Worm (Caenorhabditis elegans) whole organism, L4 larva: ENCODE measurements around the gene flor-1.

ENCODE experiments used
- T20F7.1 ChIP-seq: fragments of 200-800 bp; sonication (Bioruptor generic); optimal IDR thresholded peaks from 2 replicates; lab custom pipeline; 2018; ENCODE audit warnings: mild to moderate bottlenecking, missing genetic modification characterization, missing compliant biosample characterization
- T26A8.4 ChIP-seq: fragments of 200-800 bp; sonication (Bioruptor generic); IDR thresholded peaks from 2 replicates; pipeline ENCODE4 v1.3.6; 2022; ENCODE audit warnings: missing genetic modification characterization, missing compliant biosample characterization
- aha-1 ChIP-seq: fragments of 150-350 bp; peaks from one replicate; lab custom pipeline; 2014; ENCODE audit warnings: missing biosample characterization, missing genetic modification characterization
- attf-4 ChIP-seq: sonication (generic microtip); optimal IDR thresholded peaks from 3 replicates; lab custom pipeline; 2017; ENCODE audit warnings: missing biosample characterization, missing genetic modification characterization
- ceh-20 ChIP-seq: fragments of 200-800 bp; sonication (Bioruptor generic); IDR thresholded peaks from 2 replicates; pipeline ENCODE4 v1.3.6; 2022; ENCODE audit warnings: missing genetic modification reagents, missing genetic modification characterization, missing compliant biosample characterization
- ceh-44 ChIP-seq: fragments of 200-800 bp; sonication (Bioruptor generic); IDR thresholded peaks from 2 replicates; pipeline ENCODE4 v1.3.6; 2022; ENCODE audit warnings: missing genetic modification reagents, missing genetic modification characterization, missing compliant biosample characterization
- ctbp-1 ChIP-seq: fragments of 200-800 bp; sonication (Bioruptor generic); IDR thresholded peaks from 2 replicates; pipeline ENCODE4 v1.3.6; 2022; ENCODE audit warnings: missing genetic modification reagents, missing genetic modification characterization, missing compliant biosample characterization
- daf-16 ChIP-seq, 3 experiments: sonication (generic microtip); optimal IDR thresholded peaks; 2 replicates each; lab custom pipeline; 2016 to 2017; ENCODE audit warnings: missing genetic modification characterization in 3 of 3, missing genetic modification reagents in 3 of 3, mild to moderate bottlenecking in 2 of 3, missing compliant biosample characterization in 2 of 3, missing biosample characterization in 1 of 3, moderate library complexity in 1 of 3
- dmd-8 ChIP-seq: fragments of 200-800 bp; sonication (Bioruptor generic); IDR thresholded peaks from 2 replicates; pipeline ENCODE4 v1.3.6; 2022; ENCODE audit warnings: missing genetic modification characterization, missing compliant biosample characterization
- dmd-9 ChIP-seq: fragments of 200-800 bp; sonication (Bioruptor generic); IDR thresholded peaks from 2 replicates; pipeline ENCODE4 v1.3.6; 2022; ENCODE audit warnings: missing genetic modification reagents, missing genetic modification characterization, missing compliant biosample characterization
- dpl-1 ChIP-seq: fragments of 150-350 bp; optimal IDR thresholded peaks from 2 replicates; lab custom pipeline; 2014; ENCODE audit warnings: missing biosample characterization, missing genetic modification reagents, missing genetic modification characterization
- duxl-1 ChIP-seq: sonication (generic microtip); optimal IDR thresholded peaks from 2 replicates; lab custom pipeline; 2016; ENCODE audit warnings: mild to moderate bottlenecking, missing genetic modification characterization, moderate library complexity, missing compliant biosample characterization; ENCODE audit not compliant: poor library complexity
- dve-1 ChIP-seq: sonication (generic microtip); optimal IDR thresholded peaks from 2 replicates; lab custom pipeline; 2017; ENCODE audit warnings: antibody characterized with exemption, mild to moderate bottlenecking, missing genetic modification characterization, missing compliant biosample characterization; ENCODE audit not compliant: insufficient read depth
- egl-27 ChIP-seq: sonication (generic microtip); optimal IDR thresholded peaks from 3 replicates; lab custom pipeline; 2017; ENCODE audit warnings: missing biosample characterization, missing genetic modification reagents, missing genetic modification characterization
- egl-43 ChIP-seq: fragments of 200-800 bp; sonication (Bioruptor generic); IDR thresholded peaks from 2 replicates; pipeline ENCODE4 v1.3.6; 2022; ENCODE audit warnings: missing genetic modification reagents, missing genetic modification characterization, missing compliant biosample characterization
- fkh-10 ChIP-seq: fragments of 150-350 bp; optimal IDR thresholded peaks from 2 replicates; lab custom pipeline; 2014; ENCODE audit warnings: missing biosample characterization, missing genetic modification reagents, missing genetic modification characterization
- hif-1 ChIP-seq, 2 experiments: sonication (generic microtip); optimal IDR thresholded peaks; 2 replicates each; lab custom pipeline; 2016 to 2017; ENCODE audit warnings: missing compliant biosample characterization in 2 of 2, missing genetic modification characterization in 2 of 2, missing genetic modification reagents in 2 of 2, missing genotype in 2 of 2, mild to moderate bottlenecking in 1 of 2
- hmg-1.1 ChIP-seq: fragments of 200-800 bp; sonication (Bioruptor generic); IDR thresholded peaks from 2 replicates; pipeline ENCODE4 v1.3.6; 2022; ENCODE audit warnings: missing genetic modification reagents, missing genetic modification characterization, missing compliant biosample characterization
- lim-7 ChIP-seq: fragments of 200-800 bp; sonication (Bioruptor generic); IDR thresholded peaks from 2 replicates; pipeline ENCODE4 v1.3.6; 2022; ENCODE audit warnings: missing genetic modification characterization, missing compliant biosample characterization
- lin-1 ChIP-seq: fragments of 200-800 bp; sonication (Bioruptor generic); IDR thresholded peaks from 2 replicates; pipeline ENCODE4 v1.3.6; 2022; ENCODE audit warnings: missing genetic modification reagents, missing genetic modification characterization, missing compliant biosample characterization
- lin-13 ChIP-seq: fragments of 150-350 bp; optimal IDR thresholded peaks from 2 replicates; lab custom pipeline; 2014; ENCODE audit warnings: missing biosample characterization, missing genetic modification reagents, missing genetic modification characterization
- lir-3 ChIP-seq: sonication (generic microtip); optimal IDR thresholded peaks from 2 replicates; lab custom pipeline; 2016; ENCODE audit warnings: mild to moderate bottlenecking, missing genetic modification characterization, missing compliant biosample characterization
- mdt-29 ChIP-seq: fragments of 200-800 bp; sonication (Bioruptor generic); IDR thresholded peaks from 2 replicates; pipeline ENCODE4 v1.3.6; 2022; ENCODE audit warnings: missing genetic modification reagents, missing genetic modification characterization, missing compliant biosample characterization
- mxl-2 ChIP-seq: fragments of 200-800 bp; sonication (Bioruptor generic); conservative IDR thresholded peaks from 2 replicates; pipeline ENCODE4 v1.3.6; 2022; ENCODE audit warnings: missing genetic modification reagents, missing genetic modification characterization, missing compliant biosample characterization
- nhr-111 ChIP-seq: fragments of 200-800 bp; sonication (Bioruptor generic); optimal IDR thresholded peaks from 2 replicates; lab custom pipeline; 2018; ENCODE audit warnings: mild to moderate bottlenecking, missing genetic modification characterization, missing compliant biosample characterization
- nhr-28 ChIP-seq: fragments of 150-350 bp; optimal IDR thresholded peaks from 2 replicates; lab custom pipeline; 2014; ENCODE audit warnings: missing biosample characterization, missing genetic modification characterization
- nhr-6 ChIP-seq: fragments of 150-350 bp; optimal IDR thresholded peaks from 2 replicates; lab custom pipeline; 2014; ENCODE audit warnings: missing biosample characterization, missing genetic modification characterization
- nhr-76 ChIP-seq: fragments of 150-350 bp; optimal IDR thresholded peaks from 2 replicates; lab custom pipeline; 2014; ENCODE audit warnings: missing biosample characterization, missing genetic modification characterization
- pha-4 ChIP-seq, 2 experiments: fragments of 150-350 bp in 1 of 2; fragments of 200-800 bp in 1 of 2; sonication (Bioruptor generic) in 1 of 2; IDR thresholded peaks in 1 of 2; optimal IDR thresholded peaks in 1 of 2; 2 replicates each; pipeline versions ENCODE4 v1.3.6 to Lab custom; 2014 to 2022; ENCODE audit warnings: missing genetic modification characterization in 2 of 2, missing genetic modification reagents in 2 of 2, missing biosample characterization in 1 of 2, missing compliant biosample characterization in 1 of 2
- pqm-1 ChIP-seq: sonication (generic microtip); optimal IDR thresholded peaks from 2 replicates; lab custom pipeline; 2017; ENCODE audit warnings: missing biosample characterization, missing genetic modification characterization
- rbr-2 ChIP-seq: sonication (generic microtip); optimal IDR thresholded peaks from 2 replicates; lab custom pipeline; 2016; ENCODE audit warnings: missing genotype, missing genetic modification characterization, missing compliant biosample characterization
- saeg-2 ChIP-seq: fragments of 200-800 bp; sonication (Bioruptor generic); IDR thresholded peaks from 2 replicates; pipeline ENCODE4 v1.3.6; 2022; ENCODE audit warnings: missing genetic modification reagents, missing genetic modification characterization, missing compliant biosample characterization
- sdz-12 ChIP-seq: fragments of 200-800 bp; sonication (Bioruptor generic); optimal IDR thresholded peaks from 2 replicates; lab custom pipeline; 2018; ENCODE audit warnings: mild to moderate bottlenecking, missing genetic modification characterization, missing compliant biosample characterization
- skn-1 ChIP-seq: fragments of 150-350 bp; optimal IDR thresholded peaks from 2 replicates; lab custom pipeline; 2014; ENCODE audit warnings: missing biosample characterization, missing genetic modification characterization
- unc-62 ChIP-seq, 3 experiments: fragments of 150-350 bp in 1 of 3; sonication (generic microtip); optimal IDR thresholded peaks in 2 of 3; peaks in 1 of 3; 1 replicate in 1 of 3; 2 replicates in 2 of 3; lab custom pipeline; 2014 to 2017; ENCODE audit warnings: missing biosample characterization in 3 of 3, missing genetic modification characterization in 3 of 3, missing genetic modification reagents in 3 of 3, missing genotype in 1 of 3
- zag-1 ChIP-seq: fragments of 150-350 bp; optimal IDR thresholded peaks from 2 replicates; lab custom pipeline; 2014; ENCODE audit warnings: missing biosample characterization, missing genetic modification characterization
- zfp-2 ChIP-seq: sonication (generic microtip); optimal IDR thresholded peaks from 2 replicates; lab custom pipeline; 2016; ENCODE audit warnings: mild to moderate bottlenecking, missing genetic modification characterization, missing compliant biosample characterization
- zfp-3 ChIP-seq: fragments of 200-800 bp; sonication (Bioruptor generic); conservative IDR thresholded peaks from 2 replicates; pipeline ENCODE4 v1.3.6; 2022; ENCODE audit warnings: missing genetic modification reagents, missing genetic modification characterization, missing compliant biosample characterization
- ztf-11 ChIP-seq: fragments of 150-350 bp; optimal IDR thresholded peaks from 2 replicates; lab custom pipeline; 2014; ENCODE audit warnings: missing biosample characterization, missing genetic modification characterization

flor-1 gene

ce11 chrV:15113992-15114391 is 5.4 kb downstream of the flor-1 start, which contains the start of gene T01G5.6:
T01G5.6 (minus strand) TSS chrV:15114092.
- TF ChIP-seq aha-1 (tag; lab: Kevin White, UChicago) (no peak), nhr-111 (GFP tag; lab: Kevin White, UChicago) (no peak), mdt-29 (GFP tag; lab: Robert Waterston, UW) (no peak), nhr-6 (tag; lab: Kevin White, UChicago) (no peak), sdz-12 (GFP tag; lab: Kevin White, UChicago) (no peak), attf-4 (tag; lab: Kevin White, UChicago) (no peak), zag-1 (tag; lab: Kevin White, UChicago) (no peak), egl-27 (tag; lab: Kevin White, UChicago) (no peak), ctbp-1 (no peak), dpl-1 (GFP tag; lab: Kevin White, UChicago) (no peak)
- TF ChIP-seq, all 104 proteins: peak for 0

- TF ChIP-seq daf-16 (GFP tag; optimal IDR thresholded peaks at IDR 0.05; lab: Kevin White, UChicago) (no peak), daf-16 (tag; optimal IDR thresholded peaks at IDR 0.05; lab: Kevin White, UChicago) (no peak), nhr-76 (tag; lab: Kevin White, UChicago) (no peak), lin-1 (GFP tag; lab: Robert Waterston, UW) (no peak), mxl-2 (GFP tag; lab: Robert Waterston, UW) (no peak), ztf-11 (tag; lab: Kevin White, UChicago) (no peak), zfp-3 (GFP tag; lab: Robert Waterston, UW) (no peak), skn-1 (no peak), saeg-2 (GFP tag; lab: Robert Waterston, UW) (no peak), pha-4 (GFP tag; IDR thresholded peaks at IDR 0.05; lab: Robert Waterston, UW) (no peak), pha-4 (tag; optimal IDR thresholded peaks at IDR 0.05; lab: Kevin White, UChicago) (no peak), fkh-10 (GFP tag; lab: Kevin White, UChicago) (no peak)
These were observed 7.8 kb downstream of the flor-1 start, which contains the start of gene T01G5.7 for ce11 chrV:15111660-15112059. T01G5.7 (plus strand) TSS chrV:15111960.

- no peak for TF ChIP-seq unc-62 (GFP tag; optimal IDR thresholded peaks at IDR 0.05 in 1 of 2; lab: Kevin White, UChicago)
- TF ChIP-seq unc-62 (tag; optimal IDR thresholded peaks at IDR 0.05; lab: Kevin White, UChicago) = no peak
- TF ChIP-seq T20F7.1 (GFP tag; lab: Kevin White, UChicago) = no peak
- TF ChIP-seq dve-1 (tag; lab: Kevin White, UChicago) = no peak
- TF ChIP-seq, all 104 proteins: peak for 0
These were observed 10.2 kb downstream of the flor-1 start, which contains the start of gene Y75B12A.2 for ce11 chrV:15109260-15109659. Y75B12A.2 (plus strand) TSS chrV:15109560.

- TF ChIP-seq hmg-1.1 (peak; percentile 21; the same call in 1 of the 2 replicates), ceh-44 (GFP tag; lab: Robert Waterston, UW) (0 out of 2 replicates have a peak, but pooled peaks have one; percentile 37), lim-7 (GFP tag; lab: Robert Waterston, UW) (peak; percentile 67), egl-43 (GFP tag; lab: Robert Waterston, UW) (0 out of 2 replicates have a peak, but pooled peaks have one; percentile 14), dmd-8 (GFP tag; lab: Robert Waterston, UW) (0 out of 2 replicates have a peak, but pooled peaks have one; percentile 58)
These were observed 13.4 kb downstream of the flor-1 start, which contains the start of gene C01G10.14 for ce11 chrV:15105893-15106598. C01G10.14 (minus strand) TSS chrV:15105943.

DNA sequence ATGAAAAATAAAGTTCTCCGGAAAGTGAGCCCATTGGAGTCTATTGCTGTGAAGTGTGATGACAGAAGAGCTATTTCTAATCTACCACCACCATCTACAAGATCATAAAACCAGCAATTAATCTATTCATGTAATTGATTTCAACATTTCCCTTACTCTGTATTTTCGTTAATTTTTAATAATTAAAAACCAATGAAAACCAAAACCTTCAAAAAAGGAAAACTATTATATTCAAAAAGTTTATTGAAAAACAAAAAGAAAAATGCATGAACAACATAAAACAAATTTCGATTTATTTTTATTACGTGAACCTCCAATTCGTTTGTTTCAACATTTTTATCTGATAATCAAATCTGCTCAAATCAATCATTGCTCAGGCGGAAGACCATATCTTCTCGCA is 20.0 kb downstream of the flor-1 start, which contains the start of gene C01G10.1:
Gene C01G10.1, plus strand, starts transcription at position 301 of the 400 bp plus-strand sequence.
- TF ChIP-seq ceh-20 (GFP tag; lab: Robert Waterston, UW) = no peak
- no peak for TF ChIP-seq zfp-2 (tag; lab: Kevin White, UChicago)
- no peak for TF ChIP-seq nhr-28 (tag; lab: Kevin White, UChicago)
- no peak for TF ChIP-seq nhr-111 (GFP tag; lab: Kevin White, UChicago)
- no peak for TF ChIP-seq lir-3 (tag; lab: Kevin White, UChicago)
- no peak for TF ChIP-seq dmd-9 (GFP tag; lab: Robert Waterston, UW)
- no peak for TF ChIP-seq hif-1 (tag; optimal IDR thresholded peaks at IDR 0.05; lab: Kevin White, UChicago)
- TF ChIP-seq lin-13 = no peak
- no peak for TF ChIP-seq pqm-1 (tag; lab: Kevin White, UChicago)
- TF ChIP-seq T26A8.4 = no peak
- no peak for TF ChIP-seq fkh-10 (GFP tag; lab: Kevin White, UChicago)
- TF ChIP-seq rbr-2 (tag; lab: Kevin White, UChicago) = no peak
- TF ChIP-seq duxl-1 (tag; lab: Kevin White, UChicago) = no peak
- TF ChIP-seq mxl-2 (GFP tag; lab: Robert Waterston, UW) = no peak
